Worm (Caenorhabditis elegans): ENCODE measurements around the gene top-2.

DNA sequence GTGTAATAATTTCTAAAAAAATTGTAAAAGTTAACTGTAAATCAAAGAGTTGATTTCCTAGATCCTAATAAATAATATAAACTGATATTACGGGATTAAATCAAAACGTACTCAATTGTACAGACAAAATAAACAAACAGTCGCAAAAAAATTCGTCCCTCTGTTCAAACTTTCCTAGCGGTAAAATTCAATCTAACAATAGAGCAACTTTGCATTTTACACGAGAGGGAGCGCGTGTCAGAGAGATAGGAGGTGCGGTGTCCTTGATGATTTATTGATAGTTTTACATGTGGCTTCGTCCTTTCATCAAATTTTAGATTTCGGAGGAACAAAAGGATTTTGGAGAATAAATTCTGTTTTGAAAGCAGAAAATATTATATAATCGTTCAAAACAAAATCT lies 44.3 kb upstream of the top-2 start:
- no peak for TF ChIP-seq nfya-1 (tag; optimal IDR thresholded peaks at IDR 0.05)
- no peak for TF ChIP-seq ceh-22 (tag; optimal IDR thresholded peaks at IDR 0.05)
- TF ChIP-seq C38D4.7 (GFP tag; optimal IDR thresholded peaks at IDR 0.05): no peak
- TF ChIP-seq dve-1 (tag; optimal IDR thresholded peaks at IDR 0.05): no peak
- TF ChIP-seq tbx-2 (tag; optimal IDR thresholded peaks at IDR 0.05): no peak
- no peak for TF ChIP-seq hlh-13 (GFP tag; optimal IDR thresholded peaks at IDR 0.05)
- TF ChIP-seq F13H6.1 (tag; optimal IDR thresholded peaks at IDR 0.05): no peak
- TF ChIP-seq sdc-2 (tag; optimal IDR thresholded peaks at IDR 0.05): no peak
- no peak for TF ChIP-seq pha-4 (tag; optimal IDR thresholded peaks at IDR 0.05)
- TF ChIP-seq pat-9 (tag; optimal IDR thresholded peaks at IDR 0.05): no peak
- no peak for TF ChIP-seq unc-86 (tag; optimal IDR thresholded peaks at IDR 0.05)

Data from whole organism, late embryonic.